Worm (Caenorhabditis elegans): ENCODE results near the gene kqt-3.

DNA sequence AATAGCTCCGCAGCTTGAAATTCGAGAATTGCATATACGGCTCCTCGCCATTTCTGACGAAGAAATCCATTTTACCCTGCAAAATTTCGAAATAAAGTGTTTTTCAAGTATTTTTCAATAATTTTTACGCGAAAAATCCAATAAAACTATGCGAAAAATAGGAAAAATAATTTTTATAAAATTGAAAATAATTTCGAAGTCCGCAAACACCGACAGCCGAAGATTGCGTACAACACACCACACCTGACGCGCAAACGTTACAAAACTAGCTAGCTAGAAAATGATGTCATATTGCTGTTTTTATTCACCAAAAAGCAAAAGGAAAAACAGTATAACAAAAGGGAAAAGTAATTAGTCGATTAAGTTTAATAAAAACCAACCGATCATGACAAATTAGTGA lies 1.4 kb upstream of the kqt-3 start, which contains the start of gene rpoa-1:
- TF ChIP-seq sea-1 (GFP tag; conservative IDR thresholded peaks at IDR 0.05): no peak
- no peak for TF ChIP-seq hnd-1 (tag; optimal IDR thresholded peaks at IDR 0.05)
- TF ChIP-seq F13C5.2 (tag; optimal IDR thresholded peaks at IDR 0.05): peak; percentile 44
- no peak for TF ChIP-seq ama-1 (optimal IDR thresholded peaks at IDR 0.05)
- TF ChIP-seq ceh-13 (GFP tag; optimal IDR thresholded peaks at IDR 0.05): no peak
- no peak for TF ChIP-seq flt-1 (GFP tag; IDR thresholded peaks at IDR 0.05)
- TF ChIP-seq aly-1 (tag; optimal IDR thresholded peaks at IDR 0.05): no peak

All from whole organism, early embryonic.